Worm (Caenorhabditis elegans): ENCODE results near the gene K02F6.1.
A peak's percentile ranks its signal among the peaks of the same experiment; 100 is the strongest.
"Not testable (repeated sequence)": the region's sequence is repeated elsewhere in the genome, so short reads cannot be mapped to it uniquely, and the experiment has no call there.

Gene K02F6.1

ce11 chrII:2545925-2546324, 7.8 kb upstream of the K02F6.1 start, which contains the start of gene K02F6.3:
Gene K02F6.3, plus strand, starts transcription at chrII:2546225.
- TF ChIP-seq jun-1 (tag; optimal IDR thresholded peaks at IDR 0.05) (no peak), swsn-7 (tag; optimal IDR thresholded peaks at IDR 0.05) (no peak), efl-1 (optimal IDR thresholded peaks at IDR 0.05) (no peak), efl-1 (GFP tag; optimal IDR thresholded peaks at IDR 0.05 in 1 of 2) (peak in 1 of 2 experiments; percentile 48), mdl-1 (tag; optimal IDR thresholded peaks at IDR 0.05) (no peak)

- no peak for TF ChIP-seq lin-39 (tag; optimal IDR thresholded peaks at IDR 0.05)
- no peak for TF ChIP-seq efl-1 (optimal IDR thresholded peaks at IDR 0.05)
- peak in 1 of 2 experiments; percentile 44 for TF ChIP-seq efl-1 (GFP tag; optimal IDR thresholded peaks at IDR 0.05 in 1 of 2)
- TF ChIP-seq nhr-19 (GFP tag; conservative IDR thresholded peaks at IDR 0.05) = no peak
Measured at ce11 chrII:2553030-2553429, 732 bp upstream of the K02F6.1 start.

- TF ChIP-seq efl-1 (optimal IDR thresholded peaks at IDR 0.05) = not testable (repeated sequence)
- TF ChIP-seq efl-1 (GFP tag; optimal IDR thresholded peaks at IDR 0.05 in 1 of 2) = peak in 1 of 2 experiments; percentile 23
Measured at ce11 chrII:2556388-2556787, 2.6 kb downstream of the K02F6.1 start.

ce11 chrII:2563973-2564372, 10.2 kb downstream of the K02F6.1 start, which contains the start of gene nep-18:
Gene nep-18, minus strand, starts transcription at chrII:2564073.
- no peak for TF ChIP-seq lir-3 (tag; optimal IDR thresholded peaks at IDR 0.05; ENCODE audit: poor library complexity)
- no peak for TF ChIP-seq ceh-90 (tag; optimal IDR thresholded peaks at IDR 0.05)
- TF ChIP-seq egl-27 (tag; optimal IDR thresholded peaks at IDR 0.05) = no peak
- no peak for TF ChIP-seq egl-13 (tag; optimal IDR thresholded peaks at IDR 0.05)
- no peak for TF ChIP-seq fkh-10 (GFP tag; optimal IDR thresholded peaks at IDR 0.05)
- TF ChIP-seq aha-1 (tag; optimal IDR thresholded peaks at IDR 0.05) = no peak

ce11 chrII:2564899-2565298, 11.1 kb downstream of the K02F6.1 start, which contains the start of gene usp-39:
Gene usp-39, plus strand, starts transcription at chrII:2565275.
- TF ChIP-seq fkh-8 (tag; optimal IDR thresholded peaks at IDR 0.05) (no peak), mdl-1 (tag; optimal IDR thresholded peaks at IDR 0.05) (peak in 1 of 2 experiments; percentile 23), nhr-90 (tag; optimal IDR thresholded peaks at IDR 0.05; ENCODE audit: poor library complexity) (no peak), C04F5.9 (tag; optimal IDR thresholded peaks at IDR 0.05) (peak; percentile 79), efl-3 (GFP tag; optimal IDR thresholded peaks at IDR 0.05) (no peak), hpl-2 (GFP tag; optimal IDR thresholded peaks at IDR 0.05) (no peak), lir-3 (tag; optimal IDR thresholded peaks at IDR 0.05; ENCODE audit: poor library complexity) (no peak), ztf-11 (tag; optimal IDR thresholded peaks at IDR 0.05) (peak in 1 of 2 experiments; percentile 73), egl-13 (tag; optimal IDR thresholded peaks at IDR 0.05) (no peak), aha-1 (tag; optimal IDR thresholded peaks at IDR 0.05) (peak; percentile 6), nhr-12 (tag; optimal IDR thresholded peaks at IDR 0.05) (no peak), fkh-10 (GFP tag; optimal IDR thresholded peaks at IDR 0.05) (peak; percentile 73), nhr-237 (tag; optimal IDR thresholded peaks at IDR 0.05) (peak; percentile 11), ceh-88 (GFP tag; IDR thresholded peaks at IDR 0.05) (peak; percentile 69; the same call in 1 of the 2 replicates), Y116A8C.19 (tag; optimal IDR thresholded peaks at IDR 0.05; ENCODE audit: borderline replicate concordance) (no peak), elt-2 (tag; optimal IDR thresholded peaks at IDR 0.05) (peak; percentile 67), unc-30 (tag; optimal IDR thresholded peaks at IDR 0.05) (no peak), skn-1 (tag; optimal IDR thresholded peaks at IDR 0.05) (peak; percentile 24), mep-1 (tag; optimal IDR thresholded peaks at IDR 0.05) (peak; percentile 98), sup-37 (GFP tag; optimal IDR thresholded peaks at IDR 0.05) (peak; percentile 63), ceh-63 (GFP tag; optimal IDR thresholded peaks at IDR 0.05) (no peak), efl-1 (optimal IDR thresholded peaks at IDR 0.05) (peak; percentile 77 to 83), efl-1 (GFP tag; optimal IDR thresholded peaks at IDR 0.05 in 1 of 2) (peak; percentile 85 to 98), pax-3 (tag; optimal IDR thresholded peaks at IDR 0.05) (peak; percentile 56), F16B12.6 (tag; optimal IDR thresholded peaks at IDR 0.05) (peak; percentile 97), ceh-8 (GFP tag; optimal IDR thresholded peaks at IDR 0.05) (peak; percentile 87), ceh-90 (tag; optimal IDR thresholded peaks at IDR 0.05) (peak; percentile 67), C34B4.2 (tag; optimal IDR thresholded peaks at IDR 0.05) (no peak), lsy-2 (tag; optimal IDR thresholded peaks at IDR 0.05) (peak; percentile 88 to 94), fos-1 (tag; optimal IDR thresholded peaks at IDR 0.05) (peak; percentile 51), isw-1 (GFP tag; IDR thresholded peaks at IDR 0.05) (peak; percentile 66), tbx-2 (tag; optimal IDR thresholded peaks at IDR 0.05) (peak; percentile 85), egl-27 (tag; optimal IDR thresholded peaks at IDR 0.05) (no peak), aly-2 (tag; optimal IDR thresholded peaks at IDR 0.05) (peak; percentile 35), irx-1 (tag; optimal IDR thresholded peaks at IDR 0.05) (peak; percentile 87), lin-35 (GFP tag; optimal IDR thresholded peaks at IDR 0.05) (peak; percentile 67 to 79), nhr-11 (tag; optimal IDR thresholded peaks at IDR 0.05) (peak; percentile 54), ama-1 (optimal IDR thresholded peaks at IDR 0.05) (no peak), mef-2 (tag; optimal IDR thresholded peaks at IDR 0.05) (peak; percentile 35)

All from whole organism, L1 larva.